Worm (Caenorhabditis elegans): ENCODE measurements around the gene glt-6.

Gene glt-6

DNA sequence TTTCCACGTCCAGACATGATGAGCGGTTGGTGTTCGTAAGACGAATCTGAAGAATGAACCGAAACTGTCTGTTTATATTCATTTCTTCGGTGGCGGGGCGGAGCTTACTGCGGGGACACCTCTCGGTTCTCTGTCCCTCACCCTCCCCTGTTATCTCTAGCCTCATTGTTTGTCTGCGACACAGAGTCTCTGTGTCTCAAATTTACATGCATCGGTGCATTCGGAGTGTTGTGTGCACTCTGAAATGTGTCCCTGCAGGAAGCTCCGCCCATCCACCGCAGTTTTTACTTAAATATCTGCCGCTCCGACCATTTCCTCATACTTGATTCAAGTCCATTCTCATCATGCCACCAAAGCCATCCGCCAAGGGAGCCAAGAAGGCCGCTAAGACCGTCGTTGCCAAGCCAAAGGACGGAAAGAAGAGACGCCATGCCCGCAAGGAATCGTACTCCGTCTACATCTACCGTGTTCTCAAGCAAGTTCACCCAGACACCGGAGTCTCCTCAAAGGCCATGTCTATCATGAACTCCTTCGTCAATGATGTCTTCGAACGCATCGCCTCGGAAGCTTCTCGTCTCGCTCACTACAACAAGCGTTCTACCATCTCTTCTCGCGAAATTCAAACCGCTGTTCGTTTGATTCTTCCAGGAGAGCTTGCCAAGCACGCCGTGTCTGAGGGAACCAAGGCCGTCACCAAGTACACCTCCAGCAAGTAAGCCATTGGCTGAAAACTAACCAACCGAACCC, 17.0 kb upstream of the glt-6 start, which contains the start of the genes his-61 and his-62 (continued):
- no peak for TF ChIP-seq eyg-1 (tag; optimal IDR thresholded peaks at IDR 0.05)
- TF ChIP-seq pag-3 (tag; optimal IDR thresholded peaks at IDR 0.05; ENCODE audit: borderline replicate concordance), result no peak
- peak; percentile 61 for TF ChIP-seq ets-4 (tag; optimal IDR thresholded peaks at IDR 0.05)
- TF ChIP-seq C08G9.2 (tag; optimal IDR thresholded peaks at IDR 0.05), result peak; percentile 57
- TF ChIP-seq sdc-2 (tag; optimal IDR thresholded peaks at IDR 0.05), result peak; percentile 50
- peak; percentile 65 for TF ChIP-seq rnt-1 (tag; optimal IDR thresholded peaks at IDR 0.05)
- no peak for TF ChIP-seq ttx-3 (tag; optimal IDR thresholded peaks at IDR 0.05)
- peak; percentile 36 for TF ChIP-seq hlh-6 (tag; optimal IDR thresholded peaks at IDR 0.05)
- no peak for TF ChIP-seq odd-2 (tag; optimal IDR thresholded peaks at IDR 0.05)
- no peak for TF ChIP-seq pat-9 (tag; optimal IDR thresholded peaks at IDR 0.05)
- TF ChIP-seq nhr-232 (tag; optimal IDR thresholded peaks at IDR 0.05), result no peak
- no peak for TF ChIP-seq hlh-15 (tag; optimal IDR thresholded peaks at IDR 0.05)
- peak; percentile 66; the same call in 1 of the 2 replicates for TF ChIP-seq ceh-45 (GFP tag; IDR thresholded peaks at IDR 0.05)
- TF ChIP-seq hlh-30 (tag; optimal IDR thresholded peaks at IDR 0.05; ENCODE audit: insufficient read depth), result no peak
- TF ChIP-seq hlh-8 (tag; optimal IDR thresholded peaks at IDR 0.05), result no peak
- TF ChIP-seq npax-4 (tag; optimal IDR thresholded peaks at IDR 0.05), result no peak
- TF ChIP-seq ahr-1 (tag; optimal IDR thresholded peaks at IDR 0.05), result peak; percentile 38
- peak; percentile 90 for TF ChIP-seq sox-2 (GFP tag; IDR thresholded peaks at IDR 0.05)
- peak; percentile 81 for TF ChIP-seq nfya-1 (tag; optimal IDR thresholded peaks at IDR 0.05)
- TF ChIP-seq K02D7.2 (tag; optimal IDR thresholded peaks at IDR 0.05), result no peak
- no peak for TF ChIP-seq C38D4.7 (GFP tag; optimal IDR thresholded peaks at IDR 0.05)
- peak; percentile 95 for TF ChIP-seq ceh-31 (tag; optimal IDR thresholded peaks at IDR 0.05)
- no peak for TF ChIP-seq unc-3 (GFP tag; conservative IDR thresholded peaks at IDR 0.05)
- no peak for TF ChIP-seq unc-3 (tag; optimal IDR thresholded peaks at IDR 0.05)
- peak; percentile 69 for TF ChIP-seq tbx-7 (tag; optimal IDR thresholded peaks at IDR 0.05)
- no peak for TF ChIP-seq pha-2 (tag; optimal IDR thresholded peaks at IDR 0.05)
- TF ChIP-seq F13H6.1 (tag; optimal IDR thresholded peaks at IDR 0.05), result no peak
- no peak for TF ChIP-seq elt-4 (tag; optimal IDR thresholded peaks at IDR 0.05)
- no peak for TF ChIP-seq ceh-48 (tag; optimal IDR thresholded peaks at IDR 0.05)
- no peak for TF ChIP-seq ceh-22 (tag; optimal IDR thresholded peaks at IDR 0.05)
- peak; percentile 39 for TF ChIP-seq dmd-4 (tag; optimal IDR thresholded peaks at IDR 0.05; ENCODE audit: borderline replicate concordance)
- peak; percentile 78 for TF ChIP-seq pros-1 (tag; optimal IDR thresholded peaks at IDR 0.05)

DNA sequence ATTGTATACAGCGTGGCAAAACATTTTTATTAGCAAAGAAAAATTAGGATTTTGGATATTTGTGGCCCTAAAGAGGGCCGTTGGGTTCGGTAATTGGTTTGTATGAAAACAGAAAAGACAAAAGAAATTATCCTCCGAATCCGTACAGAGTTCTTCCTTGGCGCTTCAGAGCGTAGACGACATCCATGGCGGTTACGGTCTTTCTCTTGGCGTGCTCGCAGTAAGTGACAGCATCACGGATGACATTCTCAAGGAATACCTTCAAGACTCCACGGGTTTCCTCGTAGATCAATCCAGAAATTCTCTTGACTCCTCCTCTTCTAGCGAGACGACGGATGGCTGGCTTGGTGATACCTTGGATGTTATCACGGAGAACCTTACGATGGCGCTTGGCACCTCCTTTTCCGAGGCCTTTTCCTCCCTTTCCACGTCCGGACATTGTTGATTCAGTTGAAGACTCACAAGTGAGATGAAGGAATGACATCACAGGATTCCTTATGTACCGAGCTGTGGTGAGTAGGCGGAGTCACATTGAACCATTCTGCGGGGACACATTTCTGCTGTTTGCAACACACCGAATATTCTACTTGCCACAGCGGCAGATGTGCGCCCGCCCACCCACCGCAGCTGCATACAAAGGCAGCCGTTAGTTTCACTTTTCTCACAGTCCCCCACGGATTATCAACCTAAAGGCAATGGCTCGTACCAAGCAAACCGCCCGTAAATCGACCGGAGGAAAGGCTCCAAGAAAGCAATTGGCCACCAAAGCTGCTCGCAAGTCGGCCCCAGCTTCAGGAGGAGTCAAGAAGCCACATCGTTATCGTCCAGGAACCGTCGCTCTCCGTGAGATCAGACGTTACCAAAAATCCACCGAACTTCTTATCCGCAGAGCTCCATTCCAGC, 15.6 kb upstream of the glt-6 start, which contains the start of the genes his-60 and his-59:
his-60 (minus strand) TSS at position 439 of the 903 bp plus-strand sequence.
his-59 (plus strand) TSS at position 696 of the 903 bp plus-strand sequence.
- TF ChIP-seq K09A11.1 (tag; optimal IDR thresholded peaks at IDR 0.05; ENCODE audit: insufficient read depth) (no peak), nhr-11 (tag; optimal IDR thresholded peaks at IDR 0.05) (no peak), zip-5 (tag; optimal IDR thresholded peaks at IDR 0.05) (no peak), ref-2 (tag; optimal IDR thresholded peaks at IDR 0.05) (peak; percentile 83), unc-3 (GFP tag; conservative IDR thresholded peaks at IDR 0.05) (no peak), unc-3 (tag; optimal IDR thresholded peaks at IDR 0.05) (no peak), hlh-13 (GFP tag; optimal IDR thresholded peaks at IDR 0.05) (no peak), ceh-22 (tag; optimal IDR thresholded peaks at IDR 0.05) (peak; percentile 24), elt-4 (tag; optimal IDR thresholded peaks at IDR 0.05) (no peak), T23F11.4 (GFP tag; optimal IDR thresholded peaks at IDR 0.05) (no peak), Y22D7AL.16 (tag; optimal IDR thresholded peaks at IDR 0.05) (no peak), fkh-10 (GFP tag; optimal IDR thresholded peaks at IDR 0.05) (no peak), hlh-8 (tag; optimal IDR thresholded peaks at IDR 0.05) (no peak), odd-2 (tag; optimal IDR thresholded peaks at IDR 0.05) (no peak), pat-9 (tag; optimal IDR thresholded peaks at IDR 0.05) (no peak), hlh-15 (tag; optimal IDR thresholded peaks at IDR 0.05) (no peak), mec-3 (tag; optimal IDR thresholded peaks at IDR 0.05; ENCODE audit: borderline replicate concordance) (no peak), pros-1 (tag; optimal IDR thresholded peaks at IDR 0.05) (peak; percentile 31), fax-1 (tag; optimal IDR thresholded peaks at IDR 0.05) (no peak), hlh-6 (tag; optimal IDR thresholded peaks at IDR 0.05) (no peak), ceh-31 (tag; optimal IDR thresholded peaks at IDR 0.05) (peak; percentile 77), ceh-48 (tag; optimal IDR thresholded peaks at IDR 0.05) (no peak), sdc-2 (tag; optimal IDR thresholded peaks at IDR 0.05) (peak; percentile 57), ceh-9 (tag; optimal IDR thresholded peaks at IDR 0.05) (no peak), nfya-1 (tag; optimal IDR thresholded peaks at IDR 0.05) (peak; percentile 33), unc-42 (tag; optimal IDR thresholded peaks at IDR 0.05) (no peak), ceh-30 (tag; optimal IDR thresholded peaks at IDR 0.05) (no peak), sox-2 (GFP tag; IDR thresholded peaks at IDR 0.05) (no peak), tbx-2 (tag; optimal IDR thresholded peaks at IDR 0.05) (peak; percentile 76)

Data from whole organism, late embryonic.